Worm (Caenorhabditis elegans) whole organism, L4/young adult: ENCODE measurements around the gene C14F11.4.

Source experiments
- W03F9.2 ChIP-seq: fragments of 150-350 bp; optimal IDR thresholded peaks from 2 replicates; lab custom pipeline; 2014; ENCODE audit warnings: missing biosample characterization, missing genetic modification characterization
- him-1 ChIP-seq: sonication (generic microtip); optimal IDR thresholded peaks from 2 replicates; lab custom pipeline; 2016; ENCODE audit warnings: missing genotype, missing genetic modification reagents, missing genetic modification characterization, missing compliant biosample characterization

DNA sequence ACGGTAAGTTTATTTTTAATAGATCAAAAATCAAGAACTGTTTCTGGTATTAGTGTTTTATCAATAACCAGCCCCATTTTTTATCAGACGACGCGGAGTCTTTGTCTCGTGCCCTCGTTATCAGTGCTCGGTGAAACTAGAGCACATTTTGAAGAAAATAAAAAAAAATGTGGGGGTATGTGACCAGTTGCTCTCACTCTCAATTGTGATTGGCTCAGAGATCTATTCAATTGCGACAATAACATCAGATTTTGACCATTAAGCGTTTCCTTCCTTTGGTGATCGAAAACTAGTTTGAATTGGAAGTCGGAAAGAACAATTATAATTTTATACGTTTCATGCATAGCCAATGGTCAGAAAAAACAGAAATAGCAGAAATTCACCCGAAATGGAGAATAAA lies 23.6 kb upstream of the C14F11.4 start:
- TF ChIP-seq W03F9.2 (no peak), him-1 (tag; lab: Kevin White, UChicago) (no peak)
